Fruit fly (Drosophila melanogaster): ENCODE results near the gene CG11263.

The CG11263 gene

DNA sequence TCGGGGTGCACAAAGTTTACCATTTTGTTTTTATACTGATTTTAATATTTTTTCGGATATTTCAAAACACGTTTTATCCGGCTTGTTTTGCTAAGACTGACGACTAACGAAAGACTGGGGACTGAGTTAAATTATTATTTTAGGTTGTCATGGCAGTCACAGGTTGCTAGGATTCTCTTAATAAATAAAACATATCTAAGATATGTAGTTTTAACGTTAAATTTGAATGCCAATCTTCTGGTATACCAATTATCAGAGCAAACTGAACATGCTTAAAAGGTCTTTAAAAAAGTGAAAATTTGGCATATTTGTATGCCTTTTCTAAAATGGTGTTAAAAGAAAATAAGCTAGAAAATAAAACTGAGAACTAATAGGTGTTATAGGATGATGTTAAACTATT lies 19.7 kb downstream of the CG11263 start, which contains the start of gene Zmynd10:
Gene Zmynd10 (minus strand): TSS at position 101 of the 400 bp plus-strand sequence.
- no peak for TF ChIP-seq gl (tag; optimal IDR thresholded peaks at IDR 0.05)

DNA sequence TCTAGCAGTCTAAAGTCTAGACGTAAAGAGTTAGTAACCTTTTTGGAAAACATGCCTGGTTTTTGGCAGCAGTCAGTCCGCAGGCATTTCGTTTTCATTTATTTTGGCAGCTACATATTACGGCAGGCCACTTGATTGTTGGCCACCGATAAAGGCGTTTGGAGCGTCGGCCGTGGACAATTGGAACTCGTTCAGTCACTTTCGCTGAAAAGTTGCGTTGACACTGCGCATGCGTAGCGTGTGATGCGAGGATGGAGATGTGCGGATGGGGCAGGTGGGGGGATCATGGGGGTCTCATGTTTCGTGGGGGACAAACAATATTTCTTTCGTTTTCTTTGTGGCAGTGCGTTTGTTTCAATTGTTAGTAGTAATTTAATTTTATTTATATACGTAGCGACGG lies 20.3 kb downstream of the CG11263 start:
- TF ChIP-seq CG34367 (tag; optimal IDR thresholded peaks at IDR 0.05), result no peak
- no peak for TF ChIP-seq CG15710 (tag; optimal IDR thresholded peaks at IDR 0.05)
- TF ChIP-seq Pif1B (GFP tag; optimal IDR thresholded peaks at IDR 0.05), result no peak
- no peak for TF ChIP-seq Ets98B (GFP tag; IDR thresholded peaks at IDR 0.05)
- TF ChIP-seq CG12605 (GFP tag; IDR thresholded peaks at IDR 0.05), result no peak
- no peak for TF ChIP-seq CG9948 (tag; optimal IDR thresholded peaks at IDR 0.05)
- no peak for TF ChIP-seq CG4496 (GFP tag; IDR thresholded peaks at IDR 0.05)
- TF ChIP-seq CG32121 (GFP tag; IDR thresholded peaks at IDR 0.05), result no peak
- TF ChIP-seq CG8159 (tag; optimal IDR thresholded peaks at IDR 0.05), result no peak

DNA sequence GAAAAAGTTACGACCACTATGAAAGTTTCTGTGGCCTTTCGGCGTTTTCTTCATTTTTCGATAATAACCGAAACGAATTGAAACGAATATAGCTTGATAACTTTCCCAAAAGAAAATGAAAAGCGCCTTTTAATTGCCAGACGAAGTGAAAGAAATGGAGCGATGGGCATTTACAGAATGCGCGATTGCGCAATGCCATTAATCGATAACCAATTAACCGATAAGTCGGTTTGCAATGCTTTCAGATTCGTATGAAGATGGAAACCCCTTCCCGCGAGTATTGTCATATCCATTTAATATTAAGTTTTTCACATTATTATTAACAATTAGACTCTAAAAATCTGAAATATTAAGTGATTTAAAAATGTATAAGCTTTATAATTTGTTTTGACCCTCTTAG lies 20.7 kb downstream of the CG11263 start:
- no peak for TF ChIP-seq CG32121 (GFP tag; IDR thresholded peaks at IDR 0.05)
- no peak for TF ChIP-seq rn (GFP tag; IDR thresholded peaks at IDR 0.05)
- no peak for TF ChIP-seq CG34367 (tag; optimal IDR thresholded peaks at IDR 0.05)
- no peak for TF ChIP-seq fd96Ca (GFP tag; IDR thresholded peaks at IDR 0.05)
- TF ChIP-seq CG12605 (GFP tag; IDR thresholded peaks at IDR 0.05), result no peak
- TF ChIP-seq CG8301 (tag; optimal IDR thresholded peaks at IDR 0.05), result no peak
- no peak for TF ChIP-seq CG9948 (tag; optimal IDR thresholded peaks at IDR 0.05)
- TF ChIP-seq Snoo (tag; optimal IDR thresholded peaks at IDR 0.05), result no peak
- no peak for TF ChIP-seq CG17806 (tag; optimal IDR thresholded peaks at IDR 0.05)
- TF ChIP-seq Pif1B (GFP tag; optimal IDR thresholded peaks at IDR 0.05), result no peak
- TF ChIP-seq Ets98B (GFP tag; IDR thresholded peaks at IDR 0.05), result no peak

DNA sequence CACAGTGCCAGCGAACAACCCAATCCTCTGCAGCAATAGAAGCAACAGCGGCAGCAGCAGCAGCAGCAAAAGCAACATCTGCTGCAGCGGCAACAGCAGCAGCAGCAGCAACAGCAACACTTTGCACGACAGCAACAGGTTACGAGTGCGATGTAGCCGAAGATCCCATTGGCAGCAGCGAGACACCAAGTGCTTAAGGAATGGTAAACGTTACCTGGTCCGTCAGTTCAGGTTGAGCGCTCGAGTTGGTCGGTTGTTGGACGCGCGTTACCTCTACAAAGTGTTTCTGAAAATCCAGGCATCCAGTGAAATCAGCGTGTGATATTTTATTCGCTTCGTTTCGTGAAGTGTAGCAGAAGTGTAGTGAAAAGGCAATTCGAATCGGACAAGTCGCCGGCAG lies 22.1 kb downstream of the CG11263 start, which contains the start of gene CG17672:
Gene CG17672 (plus strand): TSS at position 223 of the 400 bp plus-strand sequence.
- peak; percentile 54; the same call in 1 of the 2 replicates for TF ChIP-seq CG12605 (GFP tag; IDR thresholded peaks at IDR 0.05)
- no peak for TF ChIP-seq D1 (tag; optimal IDR thresholded peaks at IDR 0.05)
- TF ChIP-seq CG17806 (tag; optimal IDR thresholded peaks at IDR 0.05), result no peak
- TF ChIP-seq fd96Ca (GFP tag; IDR thresholded peaks at IDR 0.05), result no peak
- no peak for TF ChIP-seq gl (tag; optimal IDR thresholded peaks at IDR 0.05)
- TF ChIP-seq CG10348 (GFP tag; IDR thresholded peaks at IDR 0.05), result no peak
- TF ChIP-seq Pif1A (GFP tag; optimal IDR thresholded peaks at IDR 0.05), result no peak
- no peak for TF ChIP-seq CG34367 (tag; optimal IDR thresholded peaks at IDR 0.05)
- TF ChIP-seq CG14655 (GFP tag; optimal IDR thresholded peaks at IDR 0.05), result no peak
- TF ChIP-seq CG8301 (tag; optimal IDR thresholded peaks at IDR 0.05), result no peak
- TF ChIP-seq EcR (GFP tag; optimal IDR thresholded peaks at IDR 0.05), result no peak
- peak; percentile 58; the same call in 2 of the 3 replicates for TF ChIP-seq CG4496 (GFP tag; IDR thresholded peaks at IDR 0.05)
- no peak for TF ChIP-seq rn (GFP tag; IDR thresholded peaks at IDR 0.05)
- TF ChIP-seq CG13204 (GFP tag; optimal IDR thresholded peaks at IDR 0.05), result no peak
- peak; percentile 11 for TF ChIP-seq CG8159 (tag; optimal IDR thresholded peaks at IDR 0.05)
- TF ChIP-seq CG15710 (tag; optimal IDR thresholded peaks at IDR 0.05), result no peak
- TF ChIP-seq CG32121 (GFP tag; IDR thresholded peaks at IDR 0.05), result 0 out of 2 replicates have a peak, but pooled peaks have one; percentile 26
- peak; percentile 18 for TF ChIP-seq Snoo (tag; optimal IDR thresholded peaks at IDR 0.05)
- TF ChIP-seq Ets98B (GFP tag; IDR thresholded peaks at IDR 0.05), result peak; percentile 44; the same call in 1 of the 2 replicates

DNA sequence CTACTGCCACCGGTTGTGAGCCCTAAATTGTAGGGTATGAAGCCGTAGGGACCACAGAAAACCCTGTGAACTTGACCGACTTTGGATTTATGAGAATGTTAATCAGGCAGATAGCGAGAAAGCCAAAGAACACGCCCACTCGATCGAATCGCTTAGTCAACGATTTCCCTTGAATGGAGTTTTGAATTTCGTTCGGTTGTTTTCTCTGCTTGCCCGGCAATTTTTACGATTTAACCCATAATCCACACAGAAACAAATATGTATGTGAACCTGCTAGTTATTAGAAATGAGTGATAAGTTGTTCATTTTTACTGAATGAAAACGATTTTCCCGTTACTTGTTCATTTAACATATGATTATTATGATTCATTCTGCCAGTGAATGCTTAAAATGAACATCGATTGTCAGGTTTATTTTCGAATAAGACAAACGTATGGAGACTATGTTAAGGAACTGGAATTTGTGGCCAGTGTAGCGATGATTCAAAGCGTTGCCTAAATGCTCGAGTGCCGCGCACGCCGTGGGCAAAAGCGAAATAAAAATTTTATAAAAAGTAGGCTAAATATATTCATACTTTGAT lies 23.5 kb downstream of the CG11263 start:
- no peak for TF ChIP-seq CG4496 (GFP tag; IDR thresholded peaks at IDR 0.05)
- TF ChIP-seq CG10348 (GFP tag; IDR thresholded peaks at IDR 0.05), result no peak
- peak; percentile 11 for TF ChIP-seq Pif1B (GFP tag; optimal IDR thresholded peaks at IDR 0.05)
- TF ChIP-seq Pif1A (GFP tag; optimal IDR thresholded peaks at IDR 0.05), result peak; percentile 35
- TF ChIP-seq CG15710 (tag; optimal IDR thresholded peaks at IDR 0.05), result peak; percentile 7
- peak; percentile 28 for TF ChIP-seq CG8159 (tag; optimal IDR thresholded peaks at IDR 0.05)

DNA sequence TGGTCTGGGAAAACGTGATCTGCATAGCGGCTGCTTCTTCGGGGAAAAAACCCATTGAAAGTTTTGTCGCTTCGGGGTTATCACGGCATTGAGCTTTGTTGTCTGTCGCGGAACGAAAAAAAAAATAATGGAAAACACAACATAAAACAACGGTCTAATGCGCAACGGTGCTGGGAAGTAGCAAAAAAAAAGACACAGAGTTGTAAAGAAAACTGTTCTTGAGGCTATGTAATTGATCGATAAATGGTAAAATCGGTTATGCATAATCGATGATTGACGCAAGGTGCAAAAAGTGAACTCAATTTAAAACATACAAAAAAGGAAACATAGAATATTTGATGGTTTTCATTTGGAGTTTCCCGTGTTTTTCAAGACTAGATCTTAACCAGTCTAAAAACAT lies 24.7 kb downstream of the CG11263 start:
- no peak for TF ChIP-seq CG13204 (GFP tag; optimal IDR thresholded peaks at IDR 0.05)
- no peak for TF ChIP-seq CG14655 (GFP tag; optimal IDR thresholded peaks at IDR 0.05)
- TF ChIP-seq fd96Ca (GFP tag; IDR thresholded peaks at IDR 0.05), result no peak
- no peak for TF ChIP-seq CG9948 (tag; optimal IDR thresholded peaks at IDR 0.05)
- TF ChIP-seq CG17806 (tag; optimal IDR thresholded peaks at IDR 0.05), result no peak
- TF ChIP-seq rn (GFP tag; IDR thresholded peaks at IDR 0.05), result no peak
- no peak for TF ChIP-seq Pif1B (GFP tag; optimal IDR thresholded peaks at IDR 0.05)
- no peak for TF ChIP-seq gl (tag; optimal IDR thresholded peaks at IDR 0.05)
- no peak for TF ChIP-seq Snoo (tag; optimal IDR thresholded peaks at IDR 0.05)
- TF ChIP-seq CG8159 (tag; optimal IDR thresholded peaks at IDR 0.05), result no peak
- no peak for TF ChIP-seq CG34367 (tag; optimal IDR thresholded peaks at IDR 0.05)
- TF ChIP-seq CG10348 (GFP tag; IDR thresholded peaks at IDR 0.05), result no peak
- no peak for TF ChIP-seq D1 (tag; optimal IDR thresholded peaks at IDR 0.05)
- TF ChIP-seq Pif1A (GFP tag; optimal IDR thresholded peaks at IDR 0.05), result no peak
- no peak for TF ChIP-seq CG32121 (GFP tag; IDR thresholded peaks at IDR 0.05)
- no peak for TF ChIP-seq CG12605 (GFP tag; IDR thresholded peaks at IDR 0.05)
- TF ChIP-seq CG4496 (GFP tag; IDR thresholded peaks at IDR 0.05), result no peak
- TF ChIP-seq EcR (GFP tag; optimal IDR thresholded peaks at IDR 0.05), result no peak

All from whole organism, pupa.